Worm (Caenorhabditis elegans) whole organism, L3 larva: Measurements from ENCODE around the gene nstp-2.

ENCODE experiments used
- ama-1 ChIP-seq: fragments of 150-350 bp; optimal IDR thresholded peaks from 2 replicates; lab custom pipeline; 2018
- ztf-11 ChIP-seq: fragments of 150-350 bp; optimal IDR thresholded peaks from 2 replicates; lab custom pipeline; 2014; ENCODE audit warnings: missing biosample characterization, missing genetic modification characterization

- TF ChIP-seq ztf-11 (tag; lab: Kevin White, UChicago) (no peak), ama-1 (lab: Kevin White, UChicago) (no peak)
Measured at ce11 chrIV:6602376-6602775, 3.6 kb downstream of the nstp-2 start, which contains the start of gene F15B10.3.
